Worm (Caenorhabditis elegans) whole organism, young adult: Measurements from ENCODE around the gene K10G4.5.

Experiments used
- B0035.1 ChIP-seq: sonication (generic microtip); optimal IDR thresholded peaks from 2 replicates; lab custom pipeline; 2016; ENCODE audit warnings: missing genetic modification characterization, mild to moderate bottlenecking, missing compliant biosample characterization, missing genotype, missing genetic modification reagents
- C17E4.6 ChIP-seq: fragments of 200-800 bp; sonication (Bioruptor generic); IDR thresholded peaks from 2 replicates; pipeline ENCODE4 v1.3.6; 2022; ENCODE audit warnings: missing genetic modification reagents, missing genetic modification characterization, missing compliant biosample characterization
- F37B4.10 ChIP-seq: fragments of 200-800 bp; sonication (Bioruptor generic); IDR thresholded peaks from 2 replicates; pipeline ENCODE4 v1.3.6; 2022; ENCODE audit warnings: missing genetic modification characterization, missing compliant biosample characterization
- F57A8.1 ChIP-seq: fragments of 200-800 bp; sonication (Bioruptor generic); optimal IDR thresholded peaks from 2 replicates; lab custom pipeline; 2018; ENCODE audit warnings: mild to moderate bottlenecking, missing genetic modification characterization, moderate library complexity, missing compliant biosample characterization
- F57C9.4 ChIP-seq: sonication (generic microtip); optimal IDR thresholded peaks from 2 replicates; lab custom pipeline; 2017; ENCODE audit warnings: mild to moderate bottlenecking, missing genetic modification characterization, missing compliant biosample characterization
- K11D2.4 ChIP-seq: fragments of 200-800 bp; sonication (Bioruptor generic); IDR thresholded peaks from 2 replicates; pipeline ENCODE4 v1.3.6; 2022; ENCODE audit warnings: missing genetic modification reagents, missing genetic modification characterization, missing compliant biosample characterization
- ZK185.1 ChIP-seq: sonication (generic microtip); optimal IDR thresholded peaks from 2 replicates; lab custom pipeline; 2016; ENCODE audit warnings: mild to moderate bottlenecking, missing genetic modification characterization, missing compliant biosample characterization; ENCODE audit not compliant: poor library complexity, severe bottlenecking
- bed-1 ChIP-seq: fragments of 200-800 bp; sonication (Bioruptor generic); IDR thresholded peaks from 2 replicates; pipeline ENCODE4 v1.3.6; 2022; ENCODE audit warnings: missing genetic modification reagents, missing genetic modification characterization, missing compliant biosample characterization
- bed-2 ChIP-seq: fragments of 200-800 bp; sonication (Bioruptor generic); IDR thresholded peaks from 2 replicates; pipeline ENCODE4 v1.3.6; 2022; ENCODE audit warnings: missing genetic modification reagents, missing genetic modification characterization, missing compliant biosample characterization
- ccch-3 ChIP-seq: fragments of 200-800 bp; sonication (Bioruptor generic); optimal IDR thresholded peaks from 2 replicates; lab custom pipeline; 2018; ENCODE audit warnings: mild to moderate bottlenecking, missing genetic modification characterization, missing compliant biosample characterization
- cebp-1 ChIP-seq, 2 experiments: fragments of 200-800 bp in 1 of 2; sonication (Bioruptor generic) in 1 of 2; sonication (generic microtip) in 1 of 2; IDR thresholded peaks in 1 of 2; optimal IDR thresholded peaks in 1 of 2; 2 replicates each; pipeline versions ENCODE4 v1.3.6 to Lab custom; 2017 to 2022; ENCODE audit warnings: missing compliant biosample characterization in 2 of 2, missing genetic modification characterization in 2 of 2, mild to moderate bottlenecking in 1 of 2, missing genetic modification reagents in 1 of 2, moderate library complexity in 1 of 2
- ceh-100 ChIP-seq: fragments of 200-800 bp; sonication (Bioruptor generic); IDR thresholded peaks from 2 replicates; pipeline ENCODE4 v1.3.6; 2022; ENCODE audit warnings: missing genetic modification reagents, missing genetic modification characterization, missing compliant biosample characterization
- ceh-79 ChIP-seq: sonication (generic microtip); optimal IDR thresholded peaks from 2 replicates; lab custom pipeline; 2017; ENCODE audit warnings: mild to moderate bottlenecking, missing genetic modification characterization, missing compliant biosample characterization
- egl-44 ChIP-seq: fragments of 200-800 bp; sonication (Bioruptor generic); IDR thresholded peaks from 2 replicates; pipeline ENCODE4 v1.3.6; 2022; ENCODE audit warnings: missing genetic modification reagents, missing genetic modification characterization, missing compliant biosample characterization
- hsf-1 ChIP-seq: fragments of 200-800 bp; sonication (Bioruptor generic); IDR thresholded peaks from 2 replicates; pipeline ENCODE4 v1.3.6; 2022; ENCODE audit warnings: missing genetic modification reagents, missing genetic modification characterization, missing compliant biosample characterization
- lag-1 ChIP-seq: fragments of 200-800 bp; sonication (Bioruptor generic); IDR thresholded peaks from 2 replicates; pipeline ENCODE4 v1.3.6; 2022; ENCODE audit warnings: missing genetic modification reagents, missing genetic modification characterization, missing compliant biosample characterization
- lin-26 ChIP-seq: fragments of 200-800 bp; sonication (Bioruptor generic); IDR thresholded peaks from 2 replicates; pipeline ENCODE4 v1.3.6; 2022; ENCODE audit warnings: missing genetic modification reagents, missing genetic modification characterization, missing compliant biosample characterization
- lin-54 ChIP-seq: fragments of 200-800 bp; sonication (Bioruptor generic); optimal IDR thresholded peaks from 2 replicates; lab custom pipeline; 2018; ENCODE audit warnings: mild to moderate bottlenecking, missing genetic modification characterization, missing compliant biosample characterization
- lir-1 ChIP-seq: fragments of 200-800 bp; sonication (Bioruptor generic); conservative IDR thresholded peaks from 2 replicates; pipeline ENCODE4 v1.3.6; 2022; ENCODE audit warnings: missing genetic modification reagents, missing genetic modification characterization, missing compliant biosample characterization
- lsl-1 ChIP-seq: fragments of 200-800 bp; sonication (Bioruptor generic); optimal IDR thresholded peaks from 2 replicates; lab custom pipeline; 2018; ENCODE audit warnings: mild to moderate bottlenecking, missing genetic modification characterization, moderate library complexity, missing compliant biosample characterization
- lsy-27 ChIP-seq: sonication (generic microtip); optimal IDR thresholded peaks from 2 replicates; lab custom pipeline; 2017; ENCODE audit warnings: missing genetic modification characterization, mild to moderate bottlenecking, missing compliant biosample characterization, antibody characterized with exemption, missing genotype, borderline replicate concordance; ENCODE audit not compliant: insufficient read depth
- madf-8 ChIP-seq: fragments of 200-800 bp; sonication (Bioruptor generic); conservative IDR thresholded peaks from 2 replicates; pipeline ENCODE4 v1.3.6; 2022; ENCODE audit warnings: missing genetic modification reagents, missing genetic modification characterization, missing compliant biosample characterization
- mcd-1 ChIP-seq: fragments of 200-800 bp; sonication (Bioruptor generic); IDR thresholded peaks from 2 replicates; pipeline ENCODE4 v1.3.6; 2022; ENCODE audit warnings: missing genetic modification reagents, missing genetic modification characterization, missing compliant biosample characterization
- mes-4 ChIP-seq: sonication (generic microtip); optimal IDR thresholded peaks from 2 replicates; lab custom pipeline; 2016; ENCODE audit warnings: missing genotype, missing genetic modification characterization, missing compliant biosample characterization
- mxl-1 ChIP-seq: sonication (generic microtip); optimal IDR thresholded peaks from 2 replicates; lab custom pipeline; 2016; ENCODE audit warnings: missing genetic modification characterization, missing compliant biosample characterization
- nfya-1 ChIP-seq: sonication (generic microtip); optimal IDR thresholded peaks from 2 replicates; lab custom pipeline; 2017; ENCODE audit warnings: antibody characterized with exemption, missing compliant biosample characterization, missing genetic modification characterization, borderline replicate concordance; ENCODE audit not compliant: insufficient read depth
- nhr-80 ChIP-seq: sonication (generic microtip); optimal IDR thresholded peaks from 2 replicates; lab custom pipeline; 2016; ENCODE audit warnings: missing genetic modification characterization, missing compliant biosample characterization
- nhr-90 ChIP-seq: sonication (generic microtip); optimal IDR thresholded peaks from 2 replicates; lab custom pipeline; 2016; ENCODE audit warnings: missing genotype, mild to moderate bottlenecking, missing genetic modification characterization, missing compliant biosample characterization
- pbrm-1 ChIP-seq: fragments of 200-800 bp; sonication (Bioruptor generic); IDR thresholded peaks from 2 replicates; pipeline ENCODE4 v1.3.6; 2022; ENCODE audit warnings: missing genetic modification reagents, missing genetic modification characterization, missing compliant biosample characterization
- pha-4 ChIP-seq: fragments of 150-350 bp; sonication (generic microtip); optimal IDR thresholded peaks from 2 replicates; lab custom pipeline; 2014; ENCODE audit warnings: missing biosample characterization, missing genetic modification reagents, missing genetic modification characterization
- rpc-1 ChIP-seq, 2 experiments: fragments of 150-350 bp in 1 of 2; sonication (generic microtip) in 1 of 2; optimal IDR thresholded peaks; 2 replicates each; lab custom pipeline; 2014 to 2018; ENCODE audit warnings: missing biosample characterization in 1 of 2, missing genetic modification characterization in 1 of 2, missing genetic modification reagents in 1 of 2, missing genotype in 1 of 2
- snpc-3.4 ChIP-seq: sonication (generic microtip); optimal IDR thresholded peaks from 2 replicates; lab custom pipeline; 2017; ENCODE audit warnings: missing genetic modification characterization, mild to moderate bottlenecking, missing compliant biosample characterization, antibody characterized with exemption, moderate library complexity, missing genotype, missing genetic modification reagents
- unc-130 ChIP-seq: sonication (generic microtip); optimal IDR thresholded peaks from 2 replicates; lab custom pipeline; 2016; ENCODE audit warnings: missing genetic modification reagents, missing genetic modification characterization, missing compliant biosample characterization
- xnd-1 ChIP-seq: sonication (generic microtip); optimal IDR thresholded peaks from 2 replicates; lab custom pipeline; 2016; ENCODE audit warnings: missing genotype, missing genetic modification reagents, missing genetic modification characterization, missing compliant biosample characterization
- ztf-18 ChIP-seq: sonication (generic microtip); optimal IDR thresholded peaks from 2 replicates; lab custom pipeline; 2016; ENCODE audit warnings: missing genotype, mild to moderate bottlenecking, missing genetic modification characterization, missing compliant biosample characterization
- ztf-3 ChIP-seq: fragments of 200-800 bp; sonication (Bioruptor generic); optimal IDR thresholded peaks from 2 replicates; lab custom pipeline; 2018; ENCODE audit warnings: mild to moderate bottlenecking, missing genetic modification characterization, missing compliant biosample characterization

The K10G4.5 gene

DNA sequence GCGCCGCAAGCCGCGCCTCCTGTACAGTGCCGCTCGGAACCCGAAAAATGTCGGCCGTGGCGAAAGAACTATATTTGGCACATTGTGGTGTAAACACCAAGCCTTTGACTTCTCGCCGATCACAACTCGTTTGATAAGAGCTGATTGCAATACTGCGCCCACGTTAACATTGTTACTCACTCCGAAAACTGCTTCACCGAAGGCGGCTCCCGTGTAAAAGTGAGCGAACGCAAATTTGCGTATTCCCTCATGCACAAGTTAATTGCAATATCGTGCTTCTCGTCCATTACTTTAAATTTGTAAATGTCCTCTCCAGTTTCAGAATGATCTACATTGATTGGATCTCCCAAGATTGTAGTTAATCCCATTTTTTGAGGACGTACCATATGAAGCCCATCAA, 17.1 kb downstream of the K10G4.5 start:
- TF ChIP-seq cebp-1 (GFP tag; IDR thresholded peaks at IDR 0.05; lab: Robert Waterston, UW) (no peak), cebp-1 (tag; optimal IDR thresholded peaks at IDR 0.05; lab: Kevin White, UChicago) (no peak), B0035.1 (tag; lab: Kevin White, UChicago) (no peak), F37B4.10 (GFP tag; lab: Robert Waterston, UW) (no peak), pha-4 (no peak), rpc-1 (optimal IDR thresholded peaks at IDR 0.05; lab: Kevin White, UChicago) (no peak), rpc-1 (tag; optimal IDR thresholded peaks at IDR 0.05; lab: Kevin White, UChicago) (no peak), pbrm-1 (no peak), C17E4.6 (no peak)

DNA sequence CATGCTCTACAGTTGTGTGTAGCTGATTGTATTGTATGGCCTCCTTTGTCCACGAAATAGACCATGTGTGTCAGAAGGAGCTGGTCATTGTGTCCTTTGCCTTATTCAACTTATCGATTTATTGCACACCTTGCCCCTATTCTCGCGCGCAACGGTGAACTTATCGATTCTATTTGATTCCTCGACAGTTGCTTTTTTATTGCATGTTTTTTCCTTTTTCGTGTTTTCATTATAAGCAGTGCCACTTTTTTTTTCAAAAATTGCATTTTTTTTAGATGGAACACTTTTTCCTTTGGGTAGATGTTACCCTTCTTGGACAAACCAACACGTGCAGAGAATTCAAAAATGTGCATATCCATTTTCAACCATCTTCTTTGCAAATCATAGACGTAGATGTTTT, 28.0 kb downstream of the K10G4.5 start, which contains the start of gene K10G4.10:
TSS of gene K10G4.10 (plus strand) at position 301 of the 400 bp plus-strand sequence.
- TF ChIP-seq pbrm-1 (no peak), ztf-3 (GFP tag; lab: Kevin White, UChicago) (no peak), mxl-1 (tag; lab: Kevin White, UChicago) (no peak), egl-44 (GFP tag; lab: Robert Waterston, UW) (no peak), nfya-1 (tag; lab: Kevin White, UChicago) (no peak), ceh-79 (tag; lab: Kevin White, UChicago) (no peak), K11D2.4 (GFP tag; lab: Robert Waterston, UW) (no peak), bed-1 (GFP tag; lab: Robert Waterston, UW) (no peak), lag-1 (no peak), lsl-1 (GFP tag; lab: Kevin White, UChicago) (no peak), ZK185.1 (tag; lab: Kevin White, UChicago) (no peak), F57C9.4 (tag; lab: Kevin White, UChicago) (no peak), snpc-3.4 (no peak), mes-4 (tag; lab: Kevin White, UChicago) (no peak), ccch-3 (GFP tag; lab: Kevin White, UChicago) (no peak), bed-2 (GFP tag; lab: Robert Waterston, UW) (no peak)
- TF ChIP-seq, all 124 proteins: peak for 0

DNA sequence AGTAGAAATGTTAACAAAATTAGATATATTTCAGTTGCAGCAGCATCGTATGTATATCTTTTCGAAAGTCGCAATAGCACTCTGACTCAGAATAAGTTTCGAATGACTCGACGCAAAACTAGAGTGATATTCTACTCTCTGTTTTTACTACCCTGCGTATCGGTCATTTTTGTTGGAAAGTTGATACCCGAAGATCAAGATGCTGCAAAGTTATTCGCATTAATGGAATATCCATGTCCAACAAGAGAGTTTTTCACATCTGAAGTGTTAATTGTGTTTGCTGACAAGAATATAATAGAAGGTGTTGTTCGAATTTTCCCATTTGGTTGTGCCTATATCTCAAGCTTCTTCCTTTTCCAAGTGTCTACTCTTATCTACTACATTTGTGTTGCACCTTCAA, 29.2 kb downstream of the K10G4.5 start:
- TF ChIP-seq madf-8 (GFP tag; lab: Robert Waterston, UW) (no peak), unc-130 (GFP tag; lab: Kevin White, UChicago) (no peak), cebp-1 (GFP tag; IDR thresholded peaks at IDR 0.05; lab: Robert Waterston, UW) (no peak), cebp-1 (tag; optimal IDR thresholded peaks at IDR 0.05; lab: Kevin White, UChicago) (no peak), mcd-1 (GFP tag; lab: Robert Waterston, UW) (no peak), hsf-1 (GFP tag; lab: Robert Waterston, UW) (no peak), F57C9.4 (tag; lab: Kevin White, UChicago) (no peak), xnd-1 (no peak), lsy-27 (tag; lab: Kevin White, UChicago) (no peak), lin-26 (GFP tag; lab: Robert Waterston, UW) (no peak), F57A8.1 (no peak), nhr-90 (tag; lab: Kevin White, UChicago) (no peak), ztf-18 (tag; lab: Kevin White, UChicago) (no peak), nhr-80 (tag; lab: Kevin White, UChicago) (no peak), C17E4.6 (no peak), snpc-3.4 (no peak), lin-54 (no peak), ceh-100 (GFP tag; lab: Robert Waterston, UW) (no peak), lir-1 (GFP tag; lab: Robert Waterston, UW) (no peak)
